Fruit fly (Drosophila melanogaster): ENCODE measurements around the gene Rheb.

Gene Rheb

dm6 chr3R:5568590-5568989, at the start of gene Rheb, which contains the start of gene CG2931 (continued):
- peak; percentile 68 for TF ChIP-seq CG15269 (tag; optimal IDR thresholded peaks at IDR 0.05)
- peak; percentile 53 for TF ChIP-seq Dip3 (GFP tag; optimal IDR thresholded peaks at IDR 0.05)
- TF ChIP-seq Doc2 (GFP tag; IDR thresholded peaks at IDR 0.05) = no peak
- no peak for TF ChIP-seq toy (GFP tag; IDR thresholded peaks at IDR 0.05)
- peak; percentile 0 for TF ChIP-seq CG2875 (GFP tag; optimal IDR thresholded peaks at IDR 0.05)
- TF ChIP-seq yki (optimal IDR thresholded peaks at IDR 0.05) = no peak
- TF ChIP-seq dpn (GFP tag; optimal IDR thresholded peaks at IDR 0.05) = peak; percentile 50 to 69
- peak; percentile 63 for TF ChIP-seq lmd (GFP tag; IDR thresholded peaks at IDR 0.05)
- no peak for TF ChIP-seq CG1233 (GFP tag; optimal IDR thresholded peaks at IDR 0.05)
- peak; percentile 61 for TF ChIP-seq Nf-YC (tag; optimal IDR thresholded peaks at IDR 0.05)
- TF ChIP-seq CG12659 (GFP tag; optimal IDR thresholded peaks at IDR 0.05) = peak; percentile 88
- no peak for TF ChIP-seq CG6254 (GFP tag; optimal IDR thresholded peaks at IDR 0.05)
- no peak for TF ChIP-seq Neu2 (GFP tag; optimal IDR thresholded peaks at IDR 0.05; ENCODE audit: borderline replicate concordance)
- TF ChIP-seq CG15601 (tag; optimal IDR thresholded peaks at IDR 0.05) = peak; percentile 71
- no peak for TF ChIP-seq Kr (GFP tag; optimal IDR thresholded peaks at IDR 0.05)
- peak; percentile 71 for TF ChIP-seq Sin3A (optimal IDR thresholded peaks at IDR 0.05)
- TF ChIP-seq CG13296 (GFP tag; optimal IDR thresholded peaks at IDR 0.05) = peak; percentile 23
- no peak for TF ChIP-seq sima (GFP tag; optimal IDR thresholded peaks at IDR 0.05)
- TF ChIP-seq ewg (GFP tag; optimal IDR thresholded peaks at IDR 0.05) = peak; percentile 45
- peak; percentile 69 for TF ChIP-seq NfI (GFP tag; optimal IDR thresholded peaks at IDR 0.05)
- no peak for TF ChIP-seq oc (tag; optimal IDR thresholded peaks at IDR 0.05)
- TF ChIP-seq trh (GFP tag; optimal IDR thresholded peaks at IDR 0.05) = peak; percentile 1
- no peak for TF ChIP-seq CG3838 (GFP tag; optimal IDR thresholded peaks at IDR 0.05)
- TF ChIP-seq CG12391 (tag; optimal IDR thresholded peaks at IDR 0.05) = peak; percentile 81
- TF ChIP-seq crp (GFP tag; optimal IDR thresholded peaks at IDR 0.05) = peak in 1 of 2 experiments; percentile 55
- no peak for TF ChIP-seq CG3726 (GFP tag; IDR thresholded peaks at IDR 0.05)
- peak; percentile 72 for TF ChIP-seq dysf (GFP tag; IDR thresholded peaks at IDR 0.05)
- no peak for TF ChIP-seq fru (optimal IDR thresholded peaks at IDR 0.05)
- TF ChIP-seq CG3163 (GFP tag; optimal IDR thresholded peaks at IDR 0.05) = no peak
- TF ChIP-seq Myb (GFP tag; optimal IDR thresholded peaks at IDR 0.05) = peak; percentile 92
- no peak for TF ChIP-seq cwo (GFP tag; optimal IDR thresholded peaks at IDR 0.05)
- TF ChIP-seq CG12942 (GFP tag; optimal IDR thresholded peaks at IDR 0.05) = peak; percentile 58
- TF ChIP-seq ranshi (GFP tag; IDR thresholded peaks at IDR 0.05) = 0 out of 2 replicates have a peak, but pooled peaks have one; percentile 51
- no peak for TF ChIP-seq Trl (optimal IDR thresholded peaks at IDR 0.05)
- no peak for TF ChIP-seq Trl (GFP tag; optimal IDR thresholded peaks at IDR 0.05)
- peak; percentile 60 for TF ChIP-seq CG32772 (GFP tag; IDR thresholded peaks at IDR 0.05)
- TF ChIP-seq ci (GFP tag; IDR thresholded peaks at IDR 0.05) = 0 out of 3 replicates have a peak, but pooled peaks have one; percentile 27
- peak; percentile 14 for TF ChIP-seq slp2 (GFP tag; optimal IDR thresholded peaks at IDR 0.05)
- peak; percentile 53 for TF ChIP-seq CG3995 (GFP tag; optimal IDR thresholded peaks at IDR 0.05)
- TF ChIP-seq emc (GFP tag; optimal IDR thresholded peaks at IDR 0.05) = no peak
- TF ChIP-seq Optix (GFP tag; IDR thresholded peaks at IDR 0.05) = peak; percentile 39; the same call in 1 of the 3 replicates
- TF ChIP-seq lilli (GFP tag; optimal IDR thresholded peaks at IDR 0.05) = peak; percentile 87
- peak; percentile 69 for TF ChIP-seq bbx (GFP tag; IDR thresholded peaks at IDR 0.05; ENCODE audit: partially characterized antibody)
- TF ChIP-seq CkIIα-i1 (GFP tag; IDR thresholded peaks at IDR 0.05) = no peak
- no peak for TF ChIP-seq gce (GFP tag; IDR thresholded peaks at IDR 0.05)
- peak; percentile 42; the same call in 1 of the 2 replicates for TF ChIP-seq ap (GFP tag; IDR thresholded peaks at IDR 0.05)
- TF ChIP-seq chif (GFP tag; optimal IDR thresholded peaks at IDR 0.05) = peak; percentile 11 to 47
- TF ChIP-seq CG4424 (GFP tag; optimal IDR thresholded peaks at IDR 0.05) = peak; percentile 77
- peak; percentile 86 for TF ChIP-seq CG10462 (GFP tag; optimal IDR thresholded peaks at IDR 0.05)
- peak; percentile 45 for TF ChIP-seq ems (GFP tag; optimal IDR thresholded peaks at IDR 0.05)
- TF ChIP-seq CG10959 (GFP tag; IDR thresholded peaks at IDR 0.05) = no peak
- peak; percentile 71 for TF ChIP-seq CG32532 (GFP tag; IDR thresholded peaks at IDR 0.05)
- TF ChIP-seq az2 (GFP tag; optimal IDR thresholded peaks at IDR 0.05) = peak; percentile 72
